Fruit fly (Drosophila melanogaster) whole organism, pupa: ENCODE results near the gene RpL36A.

Experiments
- CG14655 ChIP-seq: fragments of 200-800 bp; sonication (Bioruptor generic); optimal IDR thresholded peaks from 3 replicates; lab custom pipeline; 2017; ENCODE audit warnings: mild to moderate bottlenecking, missing biosample characterization, missing genetic modification reagents, missing genetic modification characterization
- CG17806 ChIP-seq: fragments of 200-800 bp; sonication (Bioruptor generic); optimal IDR thresholded peaks from 2 replicates; lab custom pipeline; 2018; ENCODE audit warnings: missing biosample characterization, mild to moderate bottlenecking, missing genetic modification characterization, moderate library complexity
- CG32121 ChIP-seq: fragments of 200-800 bp; sonication (Bioruptor generic); IDR thresholded peaks from 2 replicates; pipeline ENCODE4 v1.3.6; 2022; ENCODE audit warnings: missing biosample characterization, missing genetic modification characterization
- CG4496 ChIP-seq: fragments of 200-800 bp; sonication (Bioruptor generic); IDR thresholded peaks from 3 replicates; pipeline ENCODE4 v1.3.6; 2022; ENCODE audit warnings: missing biosample characterization, missing genetic modification characterization
- Pif1B ChIP-seq: fragments of 200-800 bp; sonication (Bioruptor generic); optimal IDR thresholded peaks from 3 replicates; lab custom pipeline; 2016; ENCODE audit warnings: missing biosample characterization, missing genetic modification characterization
- Snoo ChIP-seq: fragments of 200-800 bp; sonication (Bioruptor generic); optimal IDR thresholded peaks from 3 replicates; lab custom pipeline; 2017; ENCODE audit warnings: missing biosample characterization, mild to moderate bottlenecking, missing genetic modification characterization, inconsistent platforms
- rn ChIP-seq: fragments of 200-800 bp; sonication (Bioruptor generic); IDR thresholded peaks from 2 replicates; pipeline ENCODE4 v1.3.6; 2022; ENCODE audit warnings: missing biosample characterization, missing genetic modification characterization

DNA sequence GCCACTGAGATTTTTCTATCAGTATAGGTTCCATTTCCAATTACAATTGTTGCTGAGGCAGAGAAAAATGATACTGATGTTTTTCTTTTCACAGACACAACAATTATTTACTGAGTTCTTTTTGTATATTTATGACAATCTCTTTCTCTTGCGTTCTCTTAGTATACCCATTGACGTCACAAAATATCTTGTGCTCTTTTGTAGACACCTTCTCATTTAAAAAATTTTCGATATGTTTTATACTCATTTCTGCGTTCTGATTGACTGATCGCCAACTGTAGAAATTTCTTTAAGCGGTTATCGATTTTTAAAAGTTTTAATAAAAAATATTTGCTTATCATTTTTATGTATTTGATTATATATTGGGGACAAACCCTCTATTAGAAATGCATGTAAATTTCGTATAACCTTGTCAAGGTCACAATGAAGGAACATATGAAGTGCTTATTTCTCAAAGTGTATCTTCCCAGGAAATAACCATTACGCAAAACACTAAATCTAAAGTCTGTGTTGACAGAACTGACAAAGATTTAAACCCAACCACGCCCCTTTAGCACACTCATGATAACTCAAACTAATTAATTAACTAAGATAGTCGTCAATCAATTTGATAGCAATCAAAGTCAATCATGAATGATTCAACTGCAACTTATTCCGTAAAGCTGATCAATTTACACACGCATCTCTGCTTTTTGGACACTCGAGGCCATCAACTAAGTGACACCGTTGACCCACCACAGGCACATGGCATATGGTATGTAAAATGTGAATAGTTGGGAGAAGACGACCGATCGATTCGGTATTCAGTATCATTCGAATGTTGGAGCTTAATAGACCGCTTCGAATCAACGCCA is 31.9 kb downstream of the RpL36A start, which contains the start of the genes Glyat and Tg:
- TF ChIP-seq CG32121 (GFP tag; lab: Robert Waterston, UW): no peak
- TF ChIP-seq Pif1B (GFP tag; lab: Kevin White, UChicago): no peak
- no peak for TF ChIP-seq rn (GFP tag; lab: Robert Waterston, UW)
- no peak for TF ChIP-seq CG14655 (GFP tag; lab: Kevin White, UChicago)
- no peak for TF ChIP-seq Snoo (tag; lab: Kevin White, UChicago)
- no peak for TF ChIP-seq CG17806 (tag; lab: Kevin White, UChicago)
- TF ChIP-seq CG4496 (GFP tag; lab: Robert Waterston, UW): no peak; the same call in 2 of the 3 replicates
